Fruit fly (Drosophila melanogaster): ENCODE measurements around the gene Yp3.
A peak's percentile ranks its signal among the peaks of the same experiment; 100 is the strongest.

Gene Yp3

DNA sequence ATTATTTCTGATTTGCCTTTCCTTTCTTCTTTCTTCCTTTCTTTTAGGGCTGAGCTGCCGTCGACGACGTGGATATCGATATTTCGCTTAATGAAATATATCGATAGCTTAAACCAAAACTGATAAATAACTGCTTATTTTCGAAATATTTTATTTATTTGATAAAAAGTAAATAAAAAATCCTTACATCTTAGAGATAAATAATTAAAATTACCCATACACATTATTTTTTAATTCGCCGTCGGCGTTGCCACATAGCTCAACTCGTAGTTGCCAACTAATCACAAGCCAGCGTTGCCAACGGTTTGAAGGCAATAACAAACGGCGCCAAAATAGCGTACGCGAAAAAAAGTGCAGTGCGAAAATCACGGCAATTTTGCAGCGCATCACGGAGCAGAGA is 37.4 kb upstream of the Yp3 start, which contains the start of the genes Mrgn1 and mus101 (continued):
- TF ChIP-seq Sox100B (GFP tag; optimal IDR thresholded peaks at IDR 0.05) (no peak), HLH4C (GFP tag; IDR thresholded peaks at IDR 0.05; ENCODE audit: partially characterized antibody) (peak; percentile 77), CG14667 (GFP tag; IDR thresholded peaks at IDR 0.05) (no peak), CG13624 (GFP tag; optimal IDR thresholded peaks at IDR 0.05) (no peak), CG10654 (GFP tag; optimal IDR thresholded peaks at IDR 0.05) (no peak), Gsc (GFP tag; IDR thresholded peaks at IDR 0.05) (no peak), Hr3 (GFP tag; optimal IDR thresholded peaks at IDR 0.05) (no peak), Dll (GFP tag; IDR thresholded peaks at IDR 0.05; ENCODE audit: partially characterized antibody) (peak; percentile 93), cato (GFP tag; optimal IDR thresholded peaks at IDR 0.05; ENCODE audit: borderline replicate concordance) (no peak), lilli (GFP tag; optimal IDR thresholded peaks at IDR 0.05) (no peak), CG4282 (GFP tag; optimal IDR thresholded peaks at IDR 0.05) (no peak), CG12659 (GFP tag; optimal IDR thresholded peaks at IDR 0.05) (peak; percentile 62), pum (GFP tag; optimal IDR thresholded peaks at IDR 0.05) (no peak), Atf3 (GFP tag; optimal IDR thresholded peaks at IDR 0.05) (no peak), sc (optimal IDR thresholded peaks at IDR 0.05) (no peak), sc (GFP tag; optimal IDR thresholded peaks at IDR 0.05) (no peak), CG11398 (GFP tag; optimal IDR thresholded peaks at IDR 0.05) (no peak), al (GFP tag; IDR thresholded peaks at IDR 0.05) (no peak), zen2 (GFP tag; IDR thresholded peaks at IDR 0.05; ENCODE audit: partially characterized antibody) (no peak; the same call in 2 of the 3 replicates), CG3163 (GFP tag; optimal IDR thresholded peaks at IDR 0.05) (no peak), h (optimal IDR thresholded peaks at IDR 0.05) (no peak), Xbp1 (GFP tag; optimal IDR thresholded peaks at IDR 0.05) (no peak), CG9797 (GFP tag; optimal IDR thresholded peaks at IDR 0.05) (peak; percentile 46), MESR4 (GFP tag; optimal IDR thresholded peaks at IDR 0.05) (peak; percentile 15), E2f1 (GFP tag; IDR thresholded peaks at IDR 0.05) (peak; percentile 70), esg (GFP tag; conservative IDR thresholded peaks at IDR 0.05) (no peak), HHEX (GFP tag; optimal IDR thresholded peaks at IDR 0.05) (no peak), ci (GFP tag; IDR thresholded peaks at IDR 0.05) (no peak), CG4617 (GFP tag; optimal IDR thresholded peaks at IDR 0.05; ENCODE audit: borderline replicate concordance) (peak; percentile 62), usp (GFP tag; optimal IDR thresholded peaks at IDR 0.05) (no peak), unc-4 (GFP tag; IDR thresholded peaks at IDR 0.05; ENCODE audit: partially characterized antibody) (peak; percentile 85), CG6654 (GFP tag; optimal IDR thresholded peaks at IDR 0.05) (no peak), E2f2 (GFP tag; IDR thresholded peaks at IDR 0.05) (peak; percentile 82), ssp (GFP tag; IDR thresholded peaks at IDR 0.05) (no peak), zfh2 (GFP tag; optimal IDR thresholded peaks at IDR 0.05) (no peak), ERR (GFP tag; optimal IDR thresholded peaks at IDR 0.05) (no peak), Poxn (GFP tag; IDR thresholded peaks at IDR 0.05) (no peak), sens (GFP tag) (peak; percentile 73), CG7357 (GFP tag; IDR thresholded peaks at IDR 0.05) (no peak), Rx (GFP tag; IDR thresholded peaks at IDR 0.05) (no peak), ap (GFP tag; IDR thresholded peaks at IDR 0.05) (no peak), stwl (tag; optimal IDR thresholded peaks at IDR 0.05) (peak; percentile 56), tup (GFP tag; optimal IDR thresholded peaks at IDR 0.05) (no peak), CG2120 (GFP tag; optimal IDR thresholded peaks at IDR 0.05) (peak; percentile 8), CG3995 (GFP tag; optimal IDR thresholded peaks at IDR 0.05) (peak; percentile 59), CG7556 (GFP tag; optimal IDR thresholded peaks at IDR 0.05) (no peak), lola (GFP tag; optimal IDR thresholded peaks at IDR 0.05) (no peak)
